Worm (Caenorhabditis elegans): ENCODE results near the gene D1086.2.

D1086.2 gene

ce11 chrV:14093805-14094204, 4.7 kb downstream of the D1086.2 start, which contains the start of gene D1086.8:
TSS of gene D1086.8 (plus strand) at chrV:14094105.
- TF ChIP-seq unc-86 (tag; optimal IDR thresholded peaks at IDR 0.05) (no peak), fax-1 (tag; optimal IDR thresholded peaks at IDR 0.05) (no peak)

DNA sequence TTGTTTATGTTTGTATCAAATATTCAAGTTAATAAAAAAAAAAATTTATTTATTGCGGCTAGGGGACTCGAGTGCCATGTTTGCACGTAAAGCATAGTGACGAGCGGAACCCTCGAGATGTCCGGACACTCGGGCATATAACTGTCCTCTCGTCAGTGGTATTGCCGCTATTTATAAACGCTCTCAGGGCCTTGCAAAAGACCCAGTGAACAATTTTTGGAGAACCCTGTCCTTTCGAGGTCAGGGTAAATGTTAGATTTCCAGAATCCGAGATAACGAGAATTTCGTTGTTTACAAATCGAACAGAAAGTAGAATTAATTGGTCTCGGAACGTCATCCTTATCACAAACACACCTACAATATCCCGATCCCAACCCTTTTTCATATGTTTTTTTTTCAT, 6.1 kb downstream of the D1086.2 start, which contains the start of gene D1086.3:
TSS of gene D1086.3 (plus strand) at position 390 of the 400 bp plus-strand sequence.
- TF ChIP-seq ama-1 (optimal IDR thresholded peaks at IDR 0.05) (peak; percentile 72), ztf-16 (tag; optimal IDR thresholded peaks at IDR 0.05) (no peak)

ce11 chrV:14090309-14090967, 8.0 kb downstream of the D1086.2 start, which contains the start of the genes D1086.5 and him-5:
TSS of gene D1086.5 (minus strand) at chrV:14090359.
TSS of gene him-5 (plus strand) at chrV:14090426.
- no peak for TF ChIP-seq hlh-6 (tag; optimal IDR thresholded peaks at IDR 0.05)
- no peak for TF ChIP-seq sox-2 (GFP tag; IDR thresholded peaks at IDR 0.05)
- no peak for TF ChIP-seq elt-2 (tag; optimal IDR thresholded peaks at IDR 0.05)
- no peak for TF ChIP-seq ttx-3 (tag; optimal IDR thresholded peaks at IDR 0.05)
- no peak for TF ChIP-seq gmeb-2 (tag; optimal IDR thresholded peaks at IDR 0.05)
- no peak for TF ChIP-seq pqm-1 (tag; optimal IDR thresholded peaks at IDR 0.05)
- no peak for TF ChIP-seq tbx-2 (tag; optimal IDR thresholded peaks at IDR 0.05)
- no peak for TF ChIP-seq ceh-9 (tag; optimal IDR thresholded peaks at IDR 0.05)
- no peak for TF ChIP-seq pag-3 (tag; optimal IDR thresholded peaks at IDR 0.05; ENCODE audit: borderline replicate concordance)
- TF ChIP-seq rnt-1 (tag; optimal IDR thresholded peaks at IDR 0.05) = no peak
- TF ChIP-seq ceh-2 (tag; optimal IDR thresholded peaks at IDR 0.05) = no peak
- no peak for TF ChIP-seq odd-2 (tag; optimal IDR thresholded peaks at IDR 0.05)

- no peak for TF ChIP-seq ahr-1 (tag; optimal IDR thresholded peaks at IDR 0.05)
These were observed 10.4 kb downstream of the D1086.2 start, which contains the start of gene D1086.19 for ce11 chrV:14088051-14088450. TSS of gene D1086.19 (plus strand) at chrV:14088351.

DNA sequence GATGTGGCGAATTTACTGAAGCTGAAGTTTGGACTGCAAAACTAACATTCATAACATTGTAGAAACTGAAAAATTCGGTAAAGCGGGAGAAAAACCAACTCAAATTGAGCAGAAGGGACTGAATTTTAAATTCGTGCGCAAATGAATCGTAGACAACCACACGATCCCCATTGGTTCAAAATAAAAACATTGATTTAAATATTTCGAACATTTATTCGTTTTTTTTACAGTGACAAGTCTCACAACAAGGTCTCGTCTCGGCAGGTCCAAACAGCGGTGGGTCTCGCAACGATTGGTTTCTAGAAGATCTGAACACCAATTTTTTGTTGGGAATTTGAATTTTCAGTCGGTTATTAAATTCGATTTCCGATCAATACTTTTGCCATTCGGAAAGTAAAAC, 12.9 kb downstream of the D1086.2 start, which contains the start of gene D1086.18:
TSS of gene D1086.18 (plus strand) at position 301 of the 400 bp plus-strand sequence.
- TF ChIP-seq ref-2 (tag; optimal IDR thresholded peaks at IDR 0.05) (no peak), npax-4 (tag; optimal IDR thresholded peaks at IDR 0.05) (no peak), nfya-1 (tag; optimal IDR thresholded peaks at IDR 0.05) (no peak), sdc-2 (tag; optimal IDR thresholded peaks at IDR 0.05) (no peak), ceh-48 (tag; optimal IDR thresholded peaks at IDR 0.05) (no peak), C38D4.7 (GFP tag; optimal IDR thresholded peaks at IDR 0.05) (no peak), pax-1 (tag; optimal IDR thresholded peaks at IDR 0.05) (no peak), pros-1 (tag; optimal IDR thresholded peaks at IDR 0.05) (no peak), ceh-24 (tag; optimal IDR thresholded peaks at IDR 0.05) (no peak), che-1 (tag; optimal IDR thresholded peaks at IDR 0.05) (no peak), ceh-6 (GFP tag; optimal IDR thresholded peaks at IDR 0.05) (no peak), fkh-6 (tag; optimal IDR thresholded peaks at IDR 0.05) (no peak), unc-55 (GFP tag; optimal IDR thresholded peaks at IDR 0.05) (no peak), Y22D7AL.16 (tag; optimal IDR thresholded peaks at IDR 0.05) (no peak), mec-3 (tag; optimal IDR thresholded peaks at IDR 0.05; ENCODE audit: borderline replicate concordance) (no peak), C08G9.2 (tag; optimal IDR thresholded peaks at IDR 0.05) (no peak), syd-9 (tag; optimal IDR thresholded peaks at IDR 0.05) (no peak), elt-2 (tag; optimal IDR thresholded peaks at IDR 0.05) (no peak), unc-42 (tag; optimal IDR thresholded peaks at IDR 0.05) (no peak), dve-1 (tag; optimal IDR thresholded peaks at IDR 0.05) (no peak)
